Worm (Caenorhabditis elegans) whole organism, late embryonic: ENCODE results near the gene T20G5.8.

ENCODE experiments used
- C08G9.2 ChIP-seq: sonication (generic microtip); optimal IDR thresholded peaks from 2 replicates; lab custom pipeline; 2016; ENCODE audit warnings: mild to moderate bottlenecking, missing genetic modification characterization, moderate library complexity, missing compliant biosample characterization
- C38D4.7 ChIP-seq: fragments of 200-800 bp; sonication (Bioruptor generic); optimal IDR thresholded peaks from 2 replicates; lab custom pipeline; 2018; ENCODE audit warnings: mild to moderate bottlenecking, missing genetic modification characterization, moderate library complexity, missing compliant biosample characterization
- F13H6.1 ChIP-seq: sonication (generic microtip); optimal IDR thresholded peaks from 2 replicates; lab custom pipeline; 2016; ENCODE audit warnings: missing genetic modification characterization, missing compliant biosample characterization
- K02D7.2 ChIP-seq: sonication (generic microtip); optimal IDR thresholded peaks from 2 replicates; lab custom pipeline; 2017; ENCODE audit warnings: mild to moderate bottlenecking, missing genetic modification characterization, missing compliant biosample characterization
- T23F11.4 ChIP-seq: fragments of 200-800 bp; sonication (Bioruptor generic); optimal IDR thresholded peaks from 2 replicates; lab custom pipeline; 2018; ENCODE audit warnings: mild to moderate bottlenecking, missing genetic modification characterization, missing compliant biosample characterization
- ama-1 ChIP-seq: fragments of 150-350 bp; optimal IDR thresholded peaks from 2 replicates; lab custom pipeline; 2014
- ceh-14 ChIP-seq: sonication (generic microtip); optimal IDR thresholded peaks from 2 replicates; lab custom pipeline; 2016; ENCODE audit warnings: missing genotype, missing genetic modification characterization, missing compliant biosample characterization
- ceh-18 ChIP-seq: sonication (generic microtip); optimal IDR thresholded peaks from 2 replicates; lab custom pipeline; 2016; ENCODE audit warnings: missing genetic modification characterization, missing compliant biosample characterization
- ceh-2 ChIP-seq: sonication (generic microtip); optimal IDR thresholded peaks from 2 replicates; lab custom pipeline; 2016; ENCODE audit warnings: missing genotype, missing genetic modification characterization, missing compliant biosample characterization
- ceh-22 ChIP-seq: sonication (generic microtip); optimal IDR thresholded peaks from 2 replicates; lab custom pipeline; 2017; ENCODE audit warnings: missing biosample characterization, missing genetic modification characterization
- ceh-24 ChIP-seq: sonication (generic microtip); optimal IDR thresholded peaks from 2 replicates; lab custom pipeline; 2016; ENCODE audit warnings: mild to moderate bottlenecking, missing genetic modification characterization, missing compliant biosample characterization
- ceh-30 ChIP-seq: fragments of 150-350 bp; optimal IDR thresholded peaks from 2 replicates; lab custom pipeline; 2014; ENCODE audit warnings: missing biosample characterization, missing genetic modification characterization
- ceh-31 ChIP-seq: sonication (generic microtip); optimal IDR thresholded peaks from 2 replicates; lab custom pipeline; 2016; ENCODE audit warnings: missing genetic modification characterization, missing compliant biosample characterization
- ceh-34 ChIP-seq: sonication (generic microtip); optimal IDR thresholded peaks from 2 replicates; lab custom pipeline; 2016; ENCODE audit warnings: mild to moderate bottlenecking, missing genetic modification characterization, missing compliant biosample characterization
- ceh-9 ChIP-seq: sonication (generic microtip); optimal IDR thresholded peaks from 2 replicates; lab custom pipeline; 2016; ENCODE audit warnings: mild to moderate bottlenecking, missing genetic modification characterization, inconsistent platforms, missing compliant biosample characterization
- che-1 ChIP-seq: sonication (generic microtip); optimal IDR thresholded peaks from 2 replicates; lab custom pipeline; 2016; ENCODE audit warnings: mild to moderate bottlenecking, missing genetic modification characterization, missing compliant biosample characterization
- elt-4 ChIP-seq: sonication (generic microtip); optimal IDR thresholded peaks from 2 replicates; lab custom pipeline; 2016; ENCODE audit warnings: missing genetic modification characterization, missing compliant biosample characterization
- ets-4 ChIP-seq: sonication (generic microtip); optimal IDR thresholded peaks from 2 replicates; lab custom pipeline; 2016; ENCODE audit warnings: missing genetic modification characterization, missing compliant biosample characterization
- fax-1 ChIP-seq: sonication (generic microtip); optimal IDR thresholded peaks from 2 replicates; lab custom pipeline; 2016; ENCODE audit warnings: missing genotype, missing genetic modification characterization, missing compliant biosample characterization
- hlh-13 ChIP-seq: fragments of 200-800 bp; sonication (Bioruptor generic); optimal IDR thresholded peaks from 2 replicates; lab custom pipeline; 2018; ENCODE audit warnings: mild to moderate bottlenecking, missing genetic modification characterization, missing compliant biosample characterization
- hlh-15 ChIP-seq: sonication (generic microtip); optimal IDR thresholded peaks from 2 replicates; lab custom pipeline; 2016; ENCODE audit warnings: missing genetic modification characterization, missing compliant biosample characterization
- mec-3 ChIP-seq: sonication (generic microtip); optimal IDR thresholded peaks from 2 replicates; lab custom pipeline; 2016; ENCODE audit warnings: borderline replicate concordance, missing genetic modification characterization, missing compliant biosample characterization
- nhr-232 ChIP-seq: sonication (generic microtip); optimal IDR thresholded peaks from 2 replicates; lab custom pipeline; 2016; ENCODE audit warnings: missing genetic modification characterization, missing compliant biosample characterization
- npax-4 ChIP-seq: sonication (generic microtip); optimal IDR thresholded peaks from 2 replicates; lab custom pipeline; 2016; ENCODE audit warnings: missing genetic modification characterization, missing compliant biosample characterization
- odd-2 ChIP-seq: sonication (generic microtip); optimal IDR thresholded peaks from 2 replicates; lab custom pipeline; 2017; ENCODE audit warnings: antibody characterized with exemption, mild to moderate bottlenecking, missing genetic modification characterization, missing compliant biosample characterization
- pag-3 ChIP-seq: sonication (generic microtip); optimal IDR thresholded peaks from 2 replicates; lab custom pipeline; 2016; ENCODE audit warnings: missing compliant biosample characterization, missing genetic modification characterization, borderline replicate concordance
- pax-1 ChIP-seq: fragments of 150-350 bp; optimal IDR thresholded peaks from 2 replicates; lab custom pipeline; 2014; ENCODE audit warnings: missing biosample characterization, missing genetic modification characterization
- pha-2 ChIP-seq: sonication (generic microtip); optimal IDR thresholded peaks from 2 replicates; lab custom pipeline; 2017; ENCODE audit warnings: mild to moderate bottlenecking, missing genetic modification characterization, missing compliant biosample characterization
- pha-4 ChIP-seq: fragments of 150-350 bp; optimal IDR thresholded peaks from 2 replicates; lab custom pipeline; 2018; ENCODE audit warnings: missing biosample characterization, missing genetic modification reagents, missing genetic modification characterization
- pqm-1 ChIP-seq: sonication (generic microtip); optimal IDR thresholded peaks from 2 replicates; lab custom pipeline; 2016; ENCODE audit warnings: missing genetic modification characterization, missing compliant biosample characterization
- pros-1 ChIP-seq: fragments of 150-350 bp; optimal IDR thresholded peaks from 2 replicates; lab custom pipeline; 2014; ENCODE audit warnings: missing biosample characterization, missing genetic modification reagents, missing genetic modification characterization
- sox-4 ChIP-seq: sonication (generic microtip); optimal IDR thresholded peaks from 2 replicates; lab custom pipeline; 2017; ENCODE audit warnings: mild to moderate bottlenecking, missing genetic modification characterization, inconsistent platforms, missing compliant biosample characterization
- tbx-2 ChIP-seq: sonication (generic microtip); optimal IDR thresholded peaks from 2 replicates; lab custom pipeline; 2016; ENCODE audit warnings: missing genetic modification characterization, missing compliant biosample characterization
- ttx-3 ChIP-seq: sonication (generic microtip); optimal IDR thresholded peaks from 2 replicates; lab custom pipeline; 2016; ENCODE audit warnings: missing genetic modification reagents, missing genetic modification characterization, missing compliant biosample characterization
- unc-42 ChIP-seq: sonication (generic microtip); optimal IDR thresholded peaks from 2 replicates; lab custom pipeline; 2016; ENCODE audit warnings: missing genotype, missing genetic modification characterization, missing compliant biosample characterization
- unc-55 ChIP-seq: sonication (generic microtip); optimal IDR thresholded peaks from 2 replicates; lab custom pipeline; 2017; ENCODE audit warnings: missing biosample characterization, missing genetic modification reagents, missing genetic modification characterization
- unc-86 ChIP-seq: sonication (generic microtip); optimal IDR thresholded peaks from 2 replicates; lab custom pipeline; 2016; ENCODE audit warnings: missing genetic modification characterization, missing compliant biosample characterization
- zip-5 ChIP-seq: sonication (generic microtip); optimal IDR thresholded peaks from 2 replicates; lab custom pipeline; 2016; ENCODE audit warnings: missing genetic modification characterization, missing compliant biosample characterization
- ztf-16 ChIP-seq: sonication (generic microtip); optimal IDR thresholded peaks from 2 replicates; lab custom pipeline; 2017; ENCODE audit warnings: missing genetic modification characterization, missing compliant biosample characterization

Gene T20G5.8

DNA sequence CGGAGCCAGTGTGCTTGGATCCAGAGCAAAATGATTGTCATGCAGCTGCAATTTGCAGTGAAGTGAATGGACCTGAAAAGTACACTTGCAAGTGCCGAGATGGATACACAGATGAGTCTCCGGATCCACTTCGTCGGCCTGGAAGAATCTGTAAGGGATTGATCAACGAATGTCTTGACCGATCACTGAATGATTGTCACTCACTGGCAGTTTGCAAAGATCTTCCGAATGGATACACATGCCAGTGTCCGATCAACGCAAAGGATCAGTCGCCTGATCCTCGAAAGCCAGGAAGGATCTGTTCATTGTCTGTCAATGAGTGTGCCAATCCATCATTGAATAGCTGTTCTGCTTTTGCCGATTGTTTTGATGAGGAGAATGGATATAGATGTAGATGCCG, 19.7 kb upstream of the T20G5.8 start:
- no peak for TF ChIP-seq sox-4 (tag; lab: Kevin White, UChicago)
- no peak for TF ChIP-seq C38D4.7 (GFP tag; lab: Kevin White, UChicago)
- TF ChIP-seq ceh-24 (tag; lab: Kevin White, UChicago), result no peak
- TF ChIP-seq ceh-18 (tag; lab: Kevin White, UChicago), result no peak
- TF ChIP-seq unc-86 (tag; lab: Kevin White, UChicago), result no peak
- TF ChIP-seq ceh-22, result no peak
- TF ChIP-seq ttx-3 (tag; lab: Kevin White, UChicago), result no peak
- TF ChIP-seq pax-1, result no peak
- TF ChIP-seq ztf-16 (tag; lab: Kevin White, UChicago), result no peak
- TF ChIP-seq ceh-30 (tag; lab: Kevin White, UChicago), result no peak
- no peak for TF ChIP-seq F13H6.1 (tag; lab: Kevin White, UChicago)

DNA sequence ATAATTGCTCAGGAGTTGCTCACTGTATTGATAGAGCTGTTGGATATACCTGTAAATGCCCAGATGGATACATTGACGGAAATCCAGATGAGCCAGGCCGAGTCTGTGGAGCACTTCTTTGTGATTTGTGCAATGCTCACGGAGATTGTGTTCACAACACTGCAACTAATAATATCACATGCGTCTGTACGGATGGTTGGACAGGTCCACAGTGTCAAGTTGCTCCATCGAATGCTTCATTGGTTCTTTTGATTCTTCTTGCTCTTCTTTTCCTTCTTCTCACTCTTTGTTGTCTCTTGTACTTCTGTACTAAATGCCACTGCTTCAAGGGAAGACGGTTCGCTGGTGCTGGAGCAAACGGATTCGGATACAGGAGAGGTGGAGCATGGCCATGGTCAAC, 17.3 kb upstream of the T20G5.8 start:
- TF ChIP-seq hlh-13 (GFP tag; lab: Kevin White, UChicago) (no peak), pha-2 (tag; lab: Kevin White, UChicago) (no peak), ceh-9 (tag; lab: Kevin White, UChicago) (no peak), pha-4 (tag; lab: Kevin White, UChicago) (no peak), K02D7.2 (tag; lab: Kevin White, UChicago) (no peak), pqm-1 (no peak), tbx-2 (no peak), ets-4 (no peak), fax-1 (tag; lab: Kevin White, UChicago) (no peak), ama-1 (no peak), ceh-2 (no peak), zip-5 (no peak), C08G9.2 (tag; lab: Kevin White, UChicago) (no peak), pros-1 (tag; lab: Kevin White, UChicago) (no peak), unc-42 (tag; lab: Kevin White, UChicago) (no peak), unc-55 (GFP tag; lab: Kevin White, UChicago) (no peak)
- TF ChIP-seq, all 69 proteins: peak for 0

DNA sequence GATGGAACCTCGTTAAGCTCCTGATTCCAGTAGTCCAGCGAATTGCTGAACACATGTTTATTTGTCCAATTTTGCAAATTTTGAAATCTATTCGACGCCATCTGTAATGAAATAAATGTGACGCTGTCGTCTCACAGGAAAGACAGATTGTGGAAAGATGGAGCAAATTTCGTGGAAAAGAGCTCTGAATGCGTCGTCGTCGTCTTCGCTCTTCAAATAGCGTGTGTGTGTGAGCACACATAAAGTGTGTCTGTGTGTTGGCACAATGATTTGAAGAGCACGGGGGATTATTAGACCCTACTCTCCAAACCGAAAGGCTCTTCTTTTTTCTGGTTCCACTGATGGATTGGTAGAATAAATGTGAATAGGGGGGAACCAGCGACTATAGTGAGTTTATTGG, 13.0 kb upstream of the T20G5.8 start, which contains the start of gene unc-47:
TSS of gene unc-47 (minus strand) at position 101 of the 400 bp plus-strand sequence.
- TF ChIP-seq sox-4 (tag; lab: Kevin White, UChicago) (no peak), ceh-2 (no peak), pag-3 (no peak), ceh-31 (no peak), ceh-18 (tag; lab: Kevin White, UChicago) (no peak), mec-3 (tag; lab: Kevin White, UChicago) (no peak), ceh-9 (tag; lab: Kevin White, UChicago) (no peak), odd-2 (no peak), unc-42 (tag; lab: Kevin White, UChicago) (no peak), ets-4 (no peak), che-1 (no peak)

DNA sequence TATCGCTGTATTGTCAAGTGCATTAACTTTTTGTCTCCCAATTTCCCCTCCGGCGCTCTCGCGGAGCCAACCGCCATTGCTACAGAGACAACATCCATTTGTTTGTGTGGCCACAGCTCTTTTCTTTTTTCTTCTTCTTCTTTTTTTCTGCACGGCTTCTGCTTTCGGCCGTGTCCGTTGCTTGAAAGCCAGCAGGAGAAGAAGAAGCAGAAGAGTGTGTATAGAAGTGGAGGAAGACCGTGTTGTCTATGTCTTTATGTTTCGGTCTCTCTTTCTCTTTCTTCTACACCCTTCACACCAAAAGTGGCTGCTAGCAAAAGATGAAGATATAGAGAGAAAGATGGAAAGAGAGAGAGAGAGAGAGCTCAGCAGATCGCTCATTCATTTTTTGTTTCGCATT, 11.3 kb upstream of the T20G5.8 start:
- TF ChIP-seq unc-42 (tag; lab: Kevin White, UChicago) (peak; percentile 68), ceh-34 (tag; lab: Kevin White, UChicago) (no peak)

DNA sequence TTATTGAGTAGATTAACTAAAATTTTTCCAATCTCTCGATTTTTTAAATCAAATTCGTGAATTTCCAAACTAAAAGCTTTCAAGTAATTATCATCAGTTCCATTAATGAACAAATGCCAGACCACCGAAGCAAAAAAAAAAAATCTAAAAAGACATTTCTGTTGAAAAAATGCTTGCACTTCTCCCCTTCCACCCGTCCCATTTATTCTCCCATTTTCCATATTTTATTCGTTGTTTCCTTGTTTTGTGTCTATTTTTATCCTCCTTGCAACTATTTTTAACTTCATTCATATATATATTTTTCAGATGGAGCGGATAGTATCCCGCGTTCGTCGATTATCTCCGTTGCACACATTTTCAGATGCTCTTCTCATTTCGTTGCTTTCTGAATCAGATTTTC, 10.2 kb upstream of the T20G5.8 start, which contains the start of gene epac-1:
TSS of gene epac-1 (plus strand) at position 301 of the 400 bp plus-strand sequence.
- TF ChIP-seq nhr-232 (tag; lab: Kevin White, UChicago), result no peak
- no peak for TF ChIP-seq ama-1
- TF ChIP-seq npax-4, result no peak
- no peak for TF ChIP-seq T23F11.4
- TF ChIP-seq hlh-15 (tag; lab: Kevin White, UChicago), result no peak
- TF ChIP-seq ceh-14 (tag; lab: Kevin White, UChicago), result no peak
- TF ChIP-seq sox-4 (tag; lab: Kevin White, UChicago), result no peak
- TF ChIP-seq elt-4, result no peak
